Fruit fly (Drosophila melanogaster): ENCODE measurements around the gene CG33986.

DNA sequence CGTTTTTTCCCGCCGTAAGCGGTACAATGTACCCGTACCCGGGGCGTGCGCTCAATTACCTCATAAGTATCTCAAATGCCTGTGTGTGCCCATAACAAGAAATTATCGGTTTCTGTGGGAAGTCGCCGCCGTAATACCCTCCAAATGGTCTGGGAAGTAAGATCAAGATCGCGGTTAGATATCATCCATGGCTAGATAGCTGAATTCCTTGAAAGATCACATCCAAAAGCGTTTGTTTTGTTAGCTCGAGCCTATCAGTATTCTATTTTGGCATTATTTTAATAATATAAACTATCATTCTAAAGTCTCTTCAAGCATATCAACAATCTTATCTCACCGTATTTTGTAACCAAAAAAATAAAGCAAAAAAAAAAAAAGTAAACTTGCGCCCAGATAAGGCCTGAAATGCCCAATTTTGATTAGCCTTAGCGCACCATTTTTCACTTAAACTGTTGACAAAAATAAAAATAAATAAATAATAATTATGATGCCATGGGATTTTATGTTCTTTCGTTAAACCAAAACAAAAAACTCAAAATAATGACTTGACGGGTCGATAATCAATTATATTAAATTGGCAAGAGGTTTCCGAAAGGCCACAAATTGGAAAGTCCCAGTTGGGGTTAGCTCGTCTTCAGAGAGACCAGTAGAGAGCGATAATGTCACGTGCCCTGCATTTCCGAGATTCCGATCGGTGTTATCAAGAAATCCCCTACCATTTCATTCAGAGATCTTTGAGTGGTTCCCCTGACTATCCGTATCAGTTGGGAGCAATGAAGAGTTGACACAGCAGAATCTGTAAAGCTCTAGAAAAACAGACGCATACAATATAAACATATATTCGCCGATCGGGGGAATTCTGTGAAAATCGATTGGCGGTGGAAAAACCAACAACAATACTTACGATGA, 13.8 kb upstream of the CG33986 start:
- TF ChIP-seq CG9705 (GFP tag; optimal IDR thresholded peaks at IDR 0.05) (no peak), Mio (GFP tag; optimal IDR thresholded peaks at IDR 0.05) (no peak)
